Worm (Caenorhabditis elegans) whole organism, late embryonic: ENCODE measurements around the gene nhr-242.

Source experiments
- K09A11.1 ChIP-seq: sonication (generic microtip); optimal IDR thresholded peaks from 2 replicates; lab custom pipeline; 2017; ENCODE audit warnings: antibody characterized with exemption, mild to moderate bottlenecking, missing genetic modification characterization, missing compliant biosample characterization; ENCODE audit not compliant: insufficient read depth
- T23F11.4 ChIP-seq: fragments of 200-800 bp; sonication (Bioruptor generic); optimal IDR thresholded peaks from 2 replicates; lab custom pipeline; 2018; ENCODE audit warnings: mild to moderate bottlenecking, missing genetic modification characterization, missing compliant biosample characterization
- ceh-18 ChIP-seq: sonication (generic microtip); optimal IDR thresholded peaks from 2 replicates; lab custom pipeline; 2016; ENCODE audit warnings: missing genetic modification characterization, missing compliant biosample characterization
- ceh-45 ChIP-seq: fragments of 200-800 bp; sonication (Bioruptor generic); IDR thresholded peaks from 2 replicates; pipeline ENCODE4 v1.3.6; 2022; ENCODE audit warnings: missing genetic modification reagents, missing genetic modification characterization, missing compliant biosample characterization
- elt-2 ChIP-seq: sonication (generic microtip); optimal IDR thresholded peaks from 2 replicates; lab custom pipeline; 2016; ENCODE audit warnings: missing genetic modification reagents, missing genetic modification characterization, missing compliant biosample characterization
- ets-4 ChIP-seq: sonication (generic microtip); optimal IDR thresholded peaks from 2 replicates; lab custom pipeline; 2016; ENCODE audit warnings: missing genetic modification characterization, missing compliant biosample characterization
- fkh-10 ChIP-seq: fragments of 150-350 bp; optimal IDR thresholded peaks from 2 replicates; lab custom pipeline; 2014; ENCODE audit warnings: missing biosample characterization, missing genetic modification reagents, missing genetic modification characterization
- hlh-15 ChIP-seq: sonication (generic microtip); optimal IDR thresholded peaks from 2 replicates; lab custom pipeline; 2016; ENCODE audit warnings: missing genetic modification characterization, missing compliant biosample characterization
- mec-3 ChIP-seq: sonication (generic microtip); optimal IDR thresholded peaks from 2 replicates; lab custom pipeline; 2016; ENCODE audit warnings: borderline replicate concordance, missing genetic modification characterization, missing compliant biosample characterization
- pha-2 ChIP-seq: sonication (generic microtip); optimal IDR thresholded peaks from 2 replicates; lab custom pipeline; 2017; ENCODE audit warnings: mild to moderate bottlenecking, missing genetic modification characterization, missing compliant biosample characterization
- pqm-1 ChIP-seq: sonication (generic microtip); optimal IDR thresholded peaks from 2 replicates; lab custom pipeline; 2016; ENCODE audit warnings: missing genetic modification characterization, missing compliant biosample characterization
- ref-2 ChIP-seq: sonication (generic microtip); optimal IDR thresholded peaks from 2 replicates; lab custom pipeline; 2016; ENCODE audit warnings: missing genetic modification characterization, missing compliant biosample characterization
- ttx-3 ChIP-seq: sonication (generic microtip); optimal IDR thresholded peaks from 2 replicates; lab custom pipeline; 2016; ENCODE audit warnings: missing genetic modification reagents, missing genetic modification characterization, missing compliant biosample characterization
- unc-55 ChIP-seq: sonication (generic microtip); optimal IDR thresholded peaks from 2 replicates; lab custom pipeline; 2017; ENCODE audit warnings: missing biosample characterization, missing genetic modification reagents, missing genetic modification characterization

ce11 chrIV:2613011-2613503, 31.7 kb upstream of the nhr-242 start, which contains the start of gene Y69A2AR.28:
- TF ChIP-seq ref-2 (no peak), pqm-1 (tag; lab: Kevin White, UChicago) (no peak), K09A11.1 (tag; lab: Kevin White, UChicago) (no peak), elt-2 (tag; lab: Kevin White, UChicago) (no peak), mec-3 (tag; lab: Kevin White, UChicago) (no peak), fkh-10 (GFP tag; lab: Kevin White, UChicago) (no peak), pha-2 (no peak), ceh-45 (GFP tag; lab: Robert Waterston, UW) (no peak), ceh-18 (tag; lab: Kevin White, UChicago) (no peak), unc-55 (no peak), ets-4 (tag; lab: Kevin White, UChicago) (no peak), ttx-3 (tag; lab: Kevin White, UChicago) (no peak), T23F11.4 (GFP tag; lab: Kevin White, UChicago) (no peak), hlh-15 (no peak)
